Worm (Caenorhabditis elegans) whole organism, L4 larva: ENCODE data around the gene Y47D3B.3.

Source experiments
- F10B5.3 ChIP-seq: sonication (generic microtip); optimal IDR thresholded peaks from 2 replicates; lab custom pipeline; 2016; ENCODE audit warnings: mild to moderate bottlenecking, missing genetic modification characterization, missing compliant biosample characterization
- F26F4.8 ChIP-seq: fragments of 200-800 bp; sonication (Bioruptor generic); conservative IDR thresholded peaks from 2 replicates; pipeline ENCODE4 v1.3.6; 2022; ENCODE audit warnings: missing genetic modification characterization, missing compliant biosample characterization
- R02D3.7 ChIP-seq: fragments of 150-350 bp; sonication (generic microtip); optimal IDR thresholded peaks from 3 replicates; lab custom pipeline; 2014; ENCODE audit warnings: missing biosample characterization, missing genetic modification characterization
- T26A8.4 ChIP-seq: fragments of 200-800 bp; sonication (Bioruptor generic); IDR thresholded peaks from 2 replicates; pipeline ENCODE4 v1.3.6; 2022; ENCODE audit warnings: missing genetic modification characterization, missing compliant biosample characterization
- Y5F2A.4 ChIP-seq: fragments of 200-800 bp; sonication (Bioruptor generic); optimal IDR thresholded peaks from 2 replicates; lab custom pipeline; 2018; ENCODE audit warnings: mild to moderate bottlenecking, missing genetic modification characterization, missing compliant biosample characterization
- Y75B8A.6 ChIP-seq: fragments of 200-800 bp; sonication (Bioruptor generic); IDR thresholded peaks from 2 replicates; pipeline ENCODE4 v1.3.6; 2022; ENCODE audit warnings: missing genetic modification reagents, missing genetic modification characterization, missing compliant biosample characterization
- ZK546.5 ChIP-seq, 2 experiments: sonication (generic microtip); optimal IDR thresholded peaks; 2 replicates each; lab custom pipeline; 2017; ENCODE audit warnings: missing biosample characterization in 2 of 2, missing genetic modification characterization in 2 of 2
- aly-2 ChIP-seq: sonication (generic microtip); optimal IDR thresholded peaks from 2 replicates; lab custom pipeline; 2018; ENCODE audit warnings: missing biosample characterization, missing genetic modification characterization
- arid-1 ChIP-seq: fragments of 200-800 bp; sonication (Bioruptor generic); conservative IDR thresholded peaks from 2 replicates; pipeline ENCODE4 v1.3.6; 2022; ENCODE audit warnings: missing genetic modification reagents, missing genetic modification characterization, missing compliant biosample characterization
- attf-4 ChIP-seq: sonication (generic microtip); optimal IDR thresholded peaks from 3 replicates; lab custom pipeline; 2017; ENCODE audit warnings: missing biosample characterization, missing genetic modification characterization
- ceh-32 ChIP-seq: sonication (generic microtip); optimal IDR thresholded peaks from 2 replicates; lab custom pipeline; 2016; ENCODE audit warnings: mild to moderate bottlenecking, missing genetic modification characterization, missing compliant biosample characterization; ENCODE audit not compliant: poor library complexity
- cey-2 ChIP-seq: sonication (generic microtip); optimal IDR thresholded peaks from 3 replicates; lab custom pipeline; 2017; ENCODE audit warnings: missing genetic modification characterization, mild to moderate bottlenecking, missing compliant biosample characterization, antibody characterized with exemption, borderline replicate concordance; ENCODE audit not compliant: insufficient read depth
- ctbp-1 ChIP-seq: fragments of 200-800 bp; sonication (Bioruptor generic); IDR thresholded peaks from 2 replicates; pipeline ENCODE4 v1.3.6; 2022; ENCODE audit warnings: missing genetic modification reagents, missing genetic modification characterization, missing compliant biosample characterization
- daf-16 ChIP-seq, 3 experiments: sonication (generic microtip); optimal IDR thresholded peaks; 2 replicates each; lab custom pipeline; 2016 to 2017; ENCODE audit warnings: missing genetic modification characterization in 3 of 3, missing genetic modification reagents in 3 of 3, mild to moderate bottlenecking in 2 of 3, missing compliant biosample characterization in 2 of 3, missing biosample characterization in 1 of 3, moderate library complexity in 1 of 3
- daf-19 ChIP-seq: fragments of 200-800 bp; sonication (Bioruptor generic); conservative IDR thresholded peaks from 2 replicates; pipeline ENCODE4 v1.3.6; 2022; ENCODE audit warnings: missing genetic modification characterization, missing compliant biosample characterization
- daf-8 ChIP-seq: fragments of 200-800 bp; sonication (Bioruptor generic); IDR thresholded peaks from 2 replicates; pipeline ENCODE4 v1.3.6; 2022; ENCODE audit warnings: missing genetic modification characterization, missing compliant biosample characterization
- dmd-8 ChIP-seq: fragments of 200-800 bp; sonication (Bioruptor generic); IDR thresholded peaks from 2 replicates; pipeline ENCODE4 v1.3.6; 2022; ENCODE audit warnings: missing genetic modification characterization, missing compliant biosample characterization
- dmd-9 ChIP-seq: fragments of 200-800 bp; sonication (Bioruptor generic); IDR thresholded peaks from 2 replicates; pipeline ENCODE4 v1.3.6; 2022; ENCODE audit warnings: missing genetic modification reagents, missing genetic modification characterization, missing compliant biosample characterization
- dpl-1 ChIP-seq: fragments of 150-350 bp; optimal IDR thresholded peaks from 2 replicates; lab custom pipeline; 2014; ENCODE audit warnings: missing biosample characterization, missing genetic modification reagents, missing genetic modification characterization
- egl-27 ChIP-seq: sonication (generic microtip); optimal IDR thresholded peaks from 3 replicates; lab custom pipeline; 2017; ENCODE audit warnings: missing biosample characterization, missing genetic modification reagents, missing genetic modification characterization
- gei-8 ChIP-seq: fragments of 200-800 bp; sonication (Bioruptor generic); optimal IDR thresholded peaks from 2 replicates; lab custom pipeline; 2018; ENCODE audit warnings: mild to moderate bottlenecking, missing genetic modification characterization, missing compliant biosample characterization
- hmg-1.1 ChIP-seq: fragments of 200-800 bp; sonication (Bioruptor generic); IDR thresholded peaks from 2 replicates; pipeline ENCODE4 v1.3.6; 2022; ENCODE audit warnings: missing genetic modification reagents, missing genetic modification characterization, missing compliant biosample characterization
- jun-1 ChIP-seq: fragments of 150-350 bp; optimal IDR thresholded peaks from 2 replicates; lab custom pipeline; 2014; ENCODE audit warnings: missing biosample characterization, missing genetic modification reagents, missing genetic modification characterization
- lim-7 ChIP-seq: fragments of 200-800 bp; sonication (Bioruptor generic); IDR thresholded peaks from 2 replicates; pipeline ENCODE4 v1.3.6; 2022; ENCODE audit warnings: missing genetic modification characterization, missing compliant biosample characterization
- lin-29 ChIP-seq: fragments of 200-800 bp; sonication (Bioruptor generic); IDR thresholded peaks from 2 replicates; pipeline ENCODE4 v1.3.6; 2022; ENCODE audit warnings: missing genetic modification reagents, missing genetic modification characterization, missing compliant biosample characterization
- lin-39 ChIP-seq: fragments of 150-350 bp; optimal IDR thresholded peaks from 2 replicates; lab custom pipeline; 2014; ENCODE audit warnings: missing biosample characterization, missing genetic modification reagents, missing genetic modification characterization
- lsy-2 ChIP-seq, 2 experiments: fragments of 150-350 bp in 1 of 2; sonication (generic microtip) in 1 of 2; optimal IDR thresholded peaks; 2 replicates each; lab custom pipeline; 2014 to 2017; ENCODE audit warnings: missing biosample characterization in 2 of 2, missing genetic modification characterization in 2 of 2
- madf-5 ChIP-seq, 2 experiments: fragments of 200-800 bp; sonication (Bioruptor generic); IDR thresholded peaks; 2 replicates each; pipeline ENCODE4 v1.3.6; 2022; ENCODE audit warnings: missing compliant biosample characterization in 2 of 2, missing genetic modification characterization in 2 of 2
- madf-9 ChIP-seq: fragments of 200-800 bp; sonication (Bioruptor generic); conservative IDR thresholded peaks from 2 replicates; pipeline ENCODE4 v1.3.6; 2022; ENCODE audit warnings: missing genetic modification reagents, missing genetic modification characterization, missing compliant biosample characterization
- mes-2 ChIP-seq: sonication (generic microtip); optimal IDR thresholded peaks from 2 replicates; lab custom pipeline; 2016; ENCODE audit warnings: missing genotype, mild to moderate bottlenecking, missing genetic modification characterization, missing compliant biosample characterization; ENCODE audit not compliant: poor library complexity, severe bottlenecking
- mxl-2 ChIP-seq: fragments of 200-800 bp; sonication (Bioruptor generic); conservative IDR thresholded peaks from 2 replicates; pipeline ENCODE4 v1.3.6; 2022; ENCODE audit warnings: missing genetic modification reagents, missing genetic modification characterization, missing compliant biosample characterization
- nhr-102 ChIP-seq: sonication (generic microtip); optimal IDR thresholded peaks from 2 replicates; lab custom pipeline; 2016; ENCODE audit warnings: mild to moderate bottlenecking, missing genetic modification characterization, moderate library complexity, missing compliant biosample characterization
- nhr-11 ChIP-seq: fragments of 150-350 bp; optimal IDR thresholded peaks from 2 replicates; lab custom pipeline; 2014; ENCODE audit warnings: missing biosample characterization, missing genetic modification characterization
- nhr-111 ChIP-seq: fragments of 200-800 bp; sonication (Bioruptor generic); optimal IDR thresholded peaks from 2 replicates; lab custom pipeline; 2018; ENCODE audit warnings: mild to moderate bottlenecking, missing genetic modification characterization, missing compliant biosample characterization
- nhr-42 ChIP-seq: fragments of 200-800 bp; sonication (Bioruptor generic); IDR thresholded peaks from 2 replicates; pipeline ENCODE4 v1.3.6; 2022; ENCODE audit warnings: missing genetic modification characterization, missing compliant biosample characterization
- nhr-48 ChIP-seq: sonication (generic microtip); optimal IDR thresholded peaks from 2 replicates; lab custom pipeline; 2016; ENCODE audit warnings: mild to moderate bottlenecking, missing genetic modification characterization, missing compliant biosample characterization
- nhr-6 ChIP-seq: fragments of 150-350 bp; optimal IDR thresholded peaks from 2 replicates; lab custom pipeline; 2014; ENCODE audit warnings: missing biosample characterization, missing genetic modification characterization
- nhr-76 ChIP-seq: fragments of 150-350 bp; optimal IDR thresholded peaks from 2 replicates; lab custom pipeline; 2014; ENCODE audit warnings: missing biosample characterization, missing genetic modification characterization
- nhr-77 ChIP-seq: fragments of 150-350 bp; optimal IDR thresholded peaks from 2 replicates; lab custom pipeline; 2014; ENCODE audit warnings: missing biosample characterization, missing genetic modification characterization
- php-3 ChIP-seq: fragments of 200-800 bp; sonication (Bioruptor generic); IDR thresholded peaks from 2 replicates; pipeline ENCODE4 v1.3.6; 2022; ENCODE audit warnings: missing genetic modification reagents, missing genetic modification characterization, missing compliant biosample characterization
- saeg-2 ChIP-seq: fragments of 200-800 bp; sonication (Bioruptor generic); IDR thresholded peaks from 2 replicates; pipeline ENCODE4 v1.3.6; 2022; ENCODE audit warnings: missing genetic modification reagents, missing genetic modification characterization, missing compliant biosample characterization
- set-16 ChIP-seq: fragments of 200-800 bp; sonication (Bioruptor generic); IDR thresholded peaks from 2 replicates; pipeline ENCODE4 v1.3.6; 2022; ENCODE audit warnings: missing genetic modification reagents, missing genetic modification characterization, missing compliant biosample characterization
- spr-1 ChIP-seq: sonication (generic microtip); optimal IDR thresholded peaks from 2 replicates; lab custom pipeline; 2016; ENCODE audit warnings: mild to moderate bottlenecking, missing genetic modification characterization, missing compliant biosample characterization
- spr-3 ChIP-seq: fragments of 200-800 bp; sonication (Bioruptor generic); optimal IDR thresholded peaks from 2 replicates; lab custom pipeline; 2018; ENCODE audit warnings: mild to moderate bottlenecking, missing genetic modification characterization, missing compliant biosample characterization
- unc-130 ChIP-seq: sonication (generic microtip); optimal IDR thresholded peaks from 2 replicates; lab custom pipeline; 2016; ENCODE audit warnings: missing genetic modification reagents, missing genetic modification characterization, missing compliant biosample characterization
- unc-39 ChIP-seq: sonication (generic microtip); optimal IDR thresholded peaks from 2 replicates; lab custom pipeline; 2017; ENCODE audit warnings: missing biosample characterization, missing genetic modification characterization
- vab-7 ChIP-seq: fragments of 200-800 bp; sonication (Bioruptor generic); IDR thresholded peaks from 2 replicates; pipeline ENCODE4 v1.3.6; 2022; ENCODE audit warnings: missing genetic modification reagents, missing genetic modification characterization, missing compliant biosample characterization
- zfp-3 ChIP-seq: fragments of 200-800 bp; sonication (Bioruptor generic); conservative IDR thresholded peaks from 2 replicates; pipeline ENCODE4 v1.3.6; 2022; ENCODE audit warnings: missing genetic modification reagents, missing genetic modification characterization, missing compliant biosample characterization
- zip-11 ChIP-seq: fragments of 200-800 bp; sonication (Bioruptor generic); IDR thresholded peaks from 2 replicates; pipeline ENCODE4 v1.3.6; 2022; ENCODE audit warnings: missing genetic modification characterization, missing compliant biosample characterization
- ztf-7 ChIP-seq: fragments of 150-350 bp; optimal IDR thresholded peaks from 2 replicates; lab custom pipeline; 2014; ENCODE audit warnings: missing biosample characterization, missing genetic modification characterization

Y47D3B.3 gene

DNA sequence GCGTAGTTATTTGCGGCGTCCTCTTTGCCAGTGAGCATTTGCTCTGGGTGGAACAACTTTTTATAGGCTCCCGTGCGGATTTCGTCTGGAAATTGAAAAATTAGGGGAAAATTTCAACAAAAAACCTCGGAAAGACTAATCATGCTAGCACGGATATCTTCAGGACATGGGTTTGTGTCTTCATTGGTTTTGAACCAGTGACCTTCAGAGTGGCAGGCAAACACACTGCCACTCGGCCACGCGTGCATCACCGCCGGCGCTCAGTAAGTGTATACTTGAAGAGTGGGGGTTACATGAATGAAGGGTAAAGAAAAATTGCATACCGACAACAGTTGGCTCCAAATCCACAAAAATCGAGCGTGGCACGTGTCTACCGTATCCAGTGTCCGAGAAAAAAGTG, 26.4 kb upstream of the Y47D3B.3 start (continued):
- TF ChIP-seq unc-130 (peak; percentile 54), cey-2 (tag; lab: Kevin White, UChicago) (no peak), nhr-11 (tag; lab: Kevin White, UChicago) (peak; percentile 18), php-3 (GFP tag; lab: Robert Waterston, UW) (no peak), jun-1 (tag; lab: Kevin White, UChicago) (no peak), madf-9 (peak; percentile 64; the same call in 1 of the 2 replicates), set-16 (GFP tag; lab: Robert Waterston, UW) (peak; percentile 39), nhr-76 (tag; lab: Kevin White, UChicago) (no peak), dpl-1 (GFP tag; lab: Kevin White, UChicago) (peak; percentile 41), zip-11 (GFP tag; lab: Robert Waterston, UW) (no peak), nhr-102 (tag; lab: Kevin White, UChicago) (peak; percentile 52), Y75B8A.6 (no peak), daf-19 (GFP tag; lab: Robert Waterston, UW) (no peak; the same call in none of the 2 replicates), T26A8.4 (peak; percentile 83), hmg-1.1 (GFP tag; lab: Robert Waterston, UW) (peak; percentile 89), lin-29 (GFP tag; lab: Robert Waterston, UW) (0 out of 2 replicates have a peak, but pooled peaks have one; percentile 31), F26F4.8 (peak; percentile 83), ZK546.5 (tag; optimal IDR thresholded peaks at IDR 0.05; lab: Kevin White, UChicago) (no peak), daf-16 (GFP tag; optimal IDR thresholded peaks at IDR 0.05; lab: Kevin White, UChicago) (peak; percentile 26 to 30), daf-16 (tag; optimal IDR thresholded peaks at IDR 0.05; lab: Kevin White, UChicago) (peak; percentile 28), vab-7 (GFP tag; lab: Robert Waterston, UW) (peak; percentile 74), dmd-8 (GFP tag; lab: Robert Waterston, UW) (peak; percentile 88), lsy-2 (tag; optimal IDR thresholded peaks at IDR 0.05; lab: Kevin White, UChicago) (no peak), lin-39 (no peak), nhr-77 (tag; lab: Kevin White, UChicago) (no peak), unc-39 (tag; lab: Kevin White, UChicago) (no peak), zfp-3 (GFP tag; lab: Robert Waterston, UW) (peak; percentile 64; the same call in 1 of the 2 replicates), F10B5.3 (tag; lab: Kevin White, UChicago) (no peak), Y5F2A.4 (peak; percentile 69), nhr-6 (peak; percentile 8), nhr-111 (GFP tag; lab: Kevin White, UChicago) (peak; percentile 79), nhr-42 (GFP tag; lab: Robert Waterston, UW) (no peak; the same call in 1 of the 2 replicates), spr-3 (peak; percentile 45), ceh-32 (tag; lab: Kevin White, UChicago) (no peak), dmd-9 (GFP tag; lab: Robert Waterston, UW) (peak; percentile 34; the same call in 1 of the 2 replicates), ztf-7 (tag; lab: Kevin White, UChicago) (no peak), nhr-48 (tag; lab: Kevin White, UChicago) (peak; percentile 26), aly-2 (no peak), gei-8 (peak; percentile 84), saeg-2 (GFP tag; lab: Robert Waterston, UW) (no peak; the same call in 1 of the 2 replicates), mes-2 (tag; lab: Kevin White, UChicago) (peak; percentile 83), ctbp-1 (GFP tag; lab: Robert Waterston, UW) (0 out of 2 replicates have a peak, but pooled peaks have one; percentile 54), mxl-2 (GFP tag; lab: Robert Waterston, UW) (peak; percentile 81; the same call in 1 of the 2 replicates), egl-27 (tag; lab: Kevin White, UChicago) (no peak), attf-4 (tag; lab: Kevin White, UChicago) (no peak), madf-5 (GFP tag; IDR thresholded peaks at IDR 0.05; lab: Robert Waterston, UW) (peak in 1 of 2 experiments; percentile 54; a peak in 1 of 4 replicates), arid-1 (GFP tag; lab: Robert Waterston, UW) (0 out of 2 replicates have a peak, but pooled peaks have one; percentile 52), R02D3.7 (tag; lab: Kevin White, UChicago) (no peak), lim-7 (GFP tag; lab: Robert Waterston, UW) (peak; percentile 94), daf-8 (GFP tag; lab: Robert Waterston, UW) (peak; percentile 69; the same call in 1 of the 2 replicates), spr-1 (tag; lab: Kevin White, UChicago) (peak; percentile 19)
